Fruit fly (Drosophila melanogaster): ENCODE results near the gene Ir85a.

Ir85a gene

DNA sequence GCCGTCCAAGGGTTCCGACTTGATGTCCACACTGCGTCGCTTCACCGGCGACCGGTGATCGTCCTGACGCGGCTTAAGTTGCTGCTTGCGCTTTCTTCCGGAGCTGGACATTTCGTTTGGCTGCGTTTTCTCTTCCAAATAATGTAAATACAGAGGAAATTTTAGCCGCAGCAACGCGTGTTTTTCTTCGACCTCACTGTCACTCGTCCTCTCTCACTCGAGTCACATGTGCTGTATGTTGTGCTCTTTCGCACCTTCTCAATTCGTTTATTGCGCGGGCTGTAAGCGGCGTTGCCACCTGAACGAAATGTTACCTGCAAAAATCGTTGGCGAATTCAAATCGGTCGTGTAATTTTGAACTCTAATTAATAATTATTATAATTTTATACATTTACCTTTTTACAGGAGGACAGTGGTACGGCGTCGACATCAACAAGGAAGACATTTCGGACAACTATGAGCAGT is 10.9 kb downstream of the Ir85a start, which contains the start of gene CG9839 (continued):
- TF ChIP-seq ci (GFP tag; IDR thresholded peaks at IDR 0.05) (peak; percentile 22; the same call in 1 of the 3 replicates), Ptx1 (GFP tag; IDR thresholded peaks at IDR 0.05) (no peak), Opbp (GFP tag; IDR thresholded peaks at IDR 0.05; ENCODE audit: partially characterized antibody) (peak; percentile 51; the same call in 1 of the 3 replicates), Fer1 (GFP tag; optimal IDR thresholded peaks at IDR 0.05) (no peak), Sry-β (GFP tag; optimal IDR thresholded peaks at IDR 0.05) (no peak), CG11456 (GFP tag; IDR thresholded peaks at IDR 0.05) (no peak), inv (GFP tag; IDR thresholded peaks at IDR 0.05; ENCODE audit: partially characterized antibody) (no peak), oc (tag; optimal IDR thresholded peaks at IDR 0.05) (no peak), CG10321 (GFP tag; IDR thresholded peaks at IDR 0.05) (peak; percentile 95), lola (GFP tag; optimal IDR thresholded peaks at IDR 0.05) (no peak), gce (GFP tag; IDR thresholded peaks at IDR 0.05) (no peak), gsb (GFP tag; IDR thresholded peaks at IDR 0.05) (no peak), NC2β (GFP tag; optimal IDR thresholded peaks at IDR 0.05) (no peak), CG17359 (tag; optimal IDR thresholded peaks at IDR 0.05) (no peak), Sox100B (GFP tag; optimal IDR thresholded peaks at IDR 0.05) (no peak), YL-1 (GFP tag; optimal IDR thresholded peaks at IDR 0.05) (peak; percentile 68), CG1832 (GFP tag; optimal IDR thresholded peaks at IDR 0.05) (peak; percentile 85), CG3847 (GFP tag; IDR thresholded peaks at IDR 0.05) (peak; percentile 73), Asciz (GFP tag; optimal IDR thresholded peaks at IDR 0.05) (no peak), CG12236 (GFP tag; optimal IDR thresholded peaks at IDR 0.05) (no peak)

- no peak for TF ChIP-seq Hey (tag; optimal IDR thresholded peaks at IDR 0.05)
- TF ChIP-seq CG1603 (tag; optimal IDR thresholded peaks at IDR 0.05): peak; percentile 37
- no peak for TF ChIP-seq cg (GFP tag; optimal IDR thresholded peaks at IDR 0.05)
- no peak for TF ChIP-seq cas (GFP tag; IDR thresholded peaks at IDR 0.05)
- 0 out of 3 replicates have a peak, but pooled peaks have one; percentile 49 for TF ChIP-seq CG2199 (GFP tag; IDR thresholded peaks at IDR 0.05)
- TF ChIP-seq Dip2 (GFP tag; IDR thresholded peaks at IDR 0.05): no peak
- peak; percentile 74 for TF ChIP-seq CG3838 (GFP tag; optimal IDR thresholded peaks at IDR 0.05)
- peak; percentile 28 for TF ChIP-seq Ets65A (GFP tag)
- TF ChIP-seq bab2 (GFP tag; optimal IDR thresholded peaks at IDR 0.05): no peak
- peak; percentile 64 for TF ChIP-seq Myb (GFP tag; optimal IDR thresholded peaks at IDR 0.05)
- no peak for TF ChIP-seq Nf-YB (GFP tag; optimal IDR thresholded peaks at IDR 0.05)
- TF ChIP-seq CG8281 (tag; optimal IDR thresholded peaks at IDR 0.05): peak; percentile 81
- no peak for TF ChIP-seq Hr78 (GFP tag; optimal IDR thresholded peaks at IDR 0.05)
- no peak for TF ChIP-seq Hmx (GFP tag; optimal IDR thresholded peaks at IDR 0.05)
- TF ChIP-seq CG17186 (GFP tag; optimal IDR thresholded peaks at IDR 0.05): peak; percentile 99
- TF ChIP-seq Dp (GFP tag; optimal IDR thresholded peaks at IDR 0.05): peak; percentile 22
- no peak for TF ChIP-seq zf30C (GFP tag; optimal IDR thresholded peaks at IDR 0.05)
- peak; percentile 39; the same call in 1 of the 2 replicates for TF ChIP-seq MBD-R2 (GFP tag; IDR thresholded peaks at IDR 0.05)
- TF ChIP-seq D19B (GFP tag; optimal IDR thresholded peaks at IDR 0.05): no peak
- no peak for TF ChIP-seq esg (GFP tag; conservative IDR thresholded peaks at IDR 0.05)
- TF ChIP-seq MESR4 (GFP tag; optimal IDR thresholded peaks at IDR 0.05): peak; percentile 16
- peak; percentile 34; the same call in 1 of the 2 replicates for TF ChIP-seq Dref (GFP tag; IDR thresholded peaks at IDR 0.05)
- TF ChIP-seq Fer1 (GFP tag; optimal IDR thresholded peaks at IDR 0.05): no peak
- peak; percentile 12 for TF ChIP-seq CG4617 (GFP tag; optimal IDR thresholded peaks at IDR 0.05; ENCODE audit: borderline replicate concordance)
- TF ChIP-seq CG13287 (GFP tag; IDR thresholded peaks at IDR 0.05; ENCODE audit: partially characterized antibody): 0 out of 2 replicates have a peak, but pooled peaks have one; percentile 8
- TF ChIP-seq Med (GFP tag): peak; percentile 44
- no peak for TF ChIP-seq CG17612 (GFP tag; IDR thresholded peaks at IDR 0.05)
- TF ChIP-seq pzg (GFP tag; optimal IDR thresholded peaks at IDR 0.05): peak; percentile 36
- TF ChIP-seq E2f2 (GFP tag; IDR thresholded peaks at IDR 0.05): peak; percentile 4
- TF ChIP-seq cad (GFP tag; optimal IDR thresholded peaks at IDR 0.05): peak; percentile 7
- no peak for TF ChIP-seq schlank (tag; optimal IDR thresholded peaks at IDR 0.05)
Measured at dm6 chr3R:8806104-8806503, 11.6 kb downstream of the Ir85a start, which contains the start of gene hng2. Gene hng2, plus strand, starts transcription at chr3R:8806322.

All from whole organism, embryonic.